Worm (Caenorhabditis elegans): ENCODE data around the gene fbxa-194.

ce11 chrV:19777227-19777626 lies 1.3 kb downstream of the fbxa-194 start, which contains the start of gene fbxa-118:
- no peak for TF ChIP-seq sea-1 (GFP tag; conservative IDR thresholded peaks at IDR 0.05)
- TF ChIP-seq ama-1 (optimal IDR thresholded peaks at IDR 0.05): no peak
- TF ChIP-seq B0310.2 (tag; optimal IDR thresholded peaks at IDR 0.05): no peak
- TF ChIP-seq pes-1 (GFP tag; IDR thresholded peaks at IDR 0.05): no peak

All from whole organism, early embryonic.